Fruit fly (Drosophila melanogaster): ENCODE measurements around the gene CG10359.

Gene CG10359

DNA sequence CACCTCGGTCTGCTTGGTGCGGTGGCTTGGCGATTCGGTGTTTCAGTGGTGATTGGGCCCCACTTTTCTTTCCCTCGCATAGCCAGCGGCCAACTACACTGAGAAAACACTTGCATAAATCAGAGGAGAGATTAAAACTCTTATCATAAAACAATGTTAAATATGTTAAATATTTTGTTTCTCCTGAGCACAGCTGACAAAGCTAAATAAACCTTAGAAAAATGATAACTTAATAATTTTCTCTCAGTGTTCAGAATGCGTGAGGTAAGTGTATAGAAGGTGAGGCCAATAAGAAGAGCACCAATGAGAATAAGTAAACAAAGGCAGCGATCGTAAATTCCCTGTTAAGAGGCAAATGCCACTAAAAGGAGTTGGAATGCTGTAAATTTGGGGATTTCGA lies 5.3 kb downstream of the CG10359 start (continued):
- TF ChIP-seq B-H2 (GFP tag; optimal IDR thresholded peaks at IDR 0.05) (no peak), trem (tag; optimal IDR thresholded peaks at IDR 0.05) (peak; percentile 89), CG4707 (GFP tag; optimal IDR thresholded peaks at IDR 0.05) (peak; percentile 82), az2 (GFP tag; optimal IDR thresholded peaks at IDR 0.05) (peak; percentile 92), B-H1 (GFP tag; IDR thresholded peaks at IDR 0.05) (peak; percentile 52; the same call in 2 of the 3 replicates), CG15269 (tag; optimal IDR thresholded peaks at IDR 0.05) (peak; percentile 66), CG10147 (GFP tag; optimal IDR thresholded peaks at IDR 0.05) (peak; percentile 24), CG4617 (GFP tag; optimal IDR thresholded peaks at IDR 0.05; ENCODE audit: borderline replicate concordance) (peak; percentile 58), tna (GFP tag; IDR thresholded peaks at IDR 0.05; ENCODE audit: partially characterized antibody) (no peak), ac (GFP tag; optimal IDR thresholded peaks at IDR 0.05) (peak; percentile 76), CG31365 (tag; optimal IDR thresholded peaks at IDR 0.05) (no peak), Hmr (GFP tag; optimal IDR thresholded peaks at IDR 0.05) (peak; percentile 24), CG7745 (tag; optimal IDR thresholded peaks at IDR 0.05) (peak; percentile 80), CkIIα-i1 (GFP tag; IDR thresholded peaks at IDR 0.05) (no peak), CG10654 (GFP tag; optimal IDR thresholded peaks at IDR 0.05) (peak; percentile 48), CG2199 (GFP tag; IDR thresholded peaks at IDR 0.05) (peak; percentile 67; the same call in 1 of the 3 replicates), wor (GFP tag; IDR thresholded peaks at IDR 0.05) (peak; percentile 52), Pdp1 (GFP tag; optimal IDR thresholded peaks at IDR 0.05) (peak; percentile 67 to 88), CG16813 (GFP tag; IDR thresholded peaks at IDR 0.05; ENCODE audit: partially characterized antibody) (no peak), maf-S (GFP tag; optimal IDR thresholded peaks at IDR 0.05) (peak; percentile 60), sr (GFP tag; IDR thresholded peaks at IDR 0.05) (peak; percentile 12; the same call in 1 of the 3 replicates), CG3407 (GFP tag; optimal IDR thresholded peaks at IDR 0.05) (peak; percentile 78), H15 (GFP tag; IDR thresholded peaks at IDR 0.05) (peak; percentile 80), CG9437 (GFP tag; optimal IDR thresholded peaks at IDR 0.05) (peak; percentile 40), CG15073 (GFP tag; optimal IDR thresholded peaks at IDR 0.05) (peak; percentile 22), CG10462 (GFP tag; optimal IDR thresholded peaks at IDR 0.05) (peak; percentile 74), sima (GFP tag; optimal IDR thresholded peaks at IDR 0.05) (no peak), CG5180 (GFP tag; optimal IDR thresholded peaks at IDR 0.05) (no peak), Hr78 (GFP tag; optimal IDR thresholded peaks at IDR 0.05) (peak in 1 of 2 experiments; percentile 35), CG10209 (GFP tag; optimal IDR thresholded peaks at IDR 0.05) (peak; percentile 77), grn (GFP tag; optimal IDR thresholded peaks at IDR 0.05) (peak; percentile 54), MTF-1 (GFP tag; optimal IDR thresholded peaks at IDR 0.05; ENCODE audit: borderline replicate concordance) (peak; percentile 42), bcd (GFP tag; optimal IDR thresholded peaks at IDR 0.05) (peak; percentile 75), insv (GFP tag; optimal IDR thresholded peaks at IDR 0.05) (no peak), Antp (GFP tag; optimal IDR thresholded peaks at IDR 0.05) (peak; percentile 59), Rx (GFP tag; IDR thresholded peaks at IDR 0.05) (peak; percentile 75), Poxn (GFP tag; IDR thresholded peaks at IDR 0.05) (no peak), CG3838 (GFP tag; optimal IDR thresholded peaks at IDR 0.05) (peak; percentile 40), sna (GFP tag; IDR thresholded peaks at IDR 0.05; ENCODE audit: partially characterized antibody) (no peak), CG6813 (GFP tag; optimal IDR thresholded peaks at IDR 0.05) (peak; percentile 65), NfI (GFP tag; optimal IDR thresholded peaks at IDR 0.05) (peak; percentile 56), CG13624 (GFP tag; optimal IDR thresholded peaks at IDR 0.05) (peak; percentile 67), Fer2 (tag; optimal IDR thresholded peaks at IDR 0.05) (no peak), gsb (GFP tag; IDR thresholded peaks at IDR 0.05) (no peak), CG4424 (GFP tag; optimal IDR thresholded peaks at IDR 0.05) (peak; percentile 88), danr (GFP tag; IDR thresholded peaks at IDR 0.05) (peak; percentile 43), CG18011 (GFP tag; optimal IDR thresholded peaks at IDR 0.05) (no peak), Sry-β (GFP tag; optimal IDR thresholded peaks at IDR 0.05) (peak; percentile 37), Hmx (GFP tag; optimal IDR thresholded peaks at IDR 0.05) (no peak), kah (GFP tag; optimal IDR thresholded peaks at IDR 0.05) (no peak)
